ENCODE assay signal across 6 fruit fly cellular contexts in the genomic region with DNA sequence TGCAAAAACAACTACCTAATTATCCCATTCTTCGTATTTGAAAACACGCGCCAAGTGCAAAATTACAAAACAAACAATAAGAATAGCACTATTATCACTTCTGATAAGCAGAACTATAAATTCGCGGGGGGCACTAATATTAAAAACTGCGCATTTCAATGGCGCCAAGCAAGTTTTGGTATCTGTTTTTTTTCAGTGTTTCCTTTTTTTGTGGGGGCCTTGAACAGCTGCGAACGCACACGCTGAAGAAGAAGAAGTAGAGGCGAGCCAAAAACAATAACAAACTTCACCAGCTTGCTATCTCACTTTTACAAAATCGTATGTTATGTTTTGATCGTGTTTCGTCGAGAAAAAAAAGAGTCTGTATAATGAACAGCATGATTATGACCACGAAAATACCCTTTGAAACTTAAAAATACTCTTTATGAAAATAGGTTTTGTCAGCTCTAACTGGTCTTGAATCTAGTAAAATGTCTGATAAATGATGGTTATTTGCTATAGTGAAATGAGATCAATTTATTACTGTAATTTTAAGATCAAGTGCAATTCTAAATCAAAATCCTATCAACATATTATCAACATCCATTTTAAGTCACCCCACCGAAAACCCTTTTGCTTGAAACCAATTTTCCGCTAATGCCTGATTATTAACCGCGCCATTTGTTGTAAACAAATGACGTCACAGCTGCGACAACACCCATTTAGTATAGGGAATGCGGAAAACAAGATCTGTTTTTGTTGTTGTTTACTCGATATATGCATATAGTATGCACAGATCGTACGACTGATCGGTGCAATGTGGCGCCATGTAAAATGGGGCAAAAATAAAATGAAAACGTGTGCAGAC.
TF ChIP-seq lines count a peak whose summit lies in the region.

No protein-coding gene starts in this region.

- TF ChIP-seq CTCF in whole organism, embryonic (GFP tag; optimal IDR thresholded peaks at IDR 0.05; lab: Kevin White, UChicago): peak; percentile 32

TF ChIP-seq in whole organism, 6 proteins besides CTCF, POLR2A, EP300 and RAD21:
- peak; percentile 3 for TF ChIP-seq pan (optimal IDR thresholded peaks at IDR 0.05; lab: Kevin White, UChicago)
- no peak for TF ChIP-seq Dll (optimal IDR thresholded peaks at IDR 0.05; lab: Kevin White, UChicago)

TF ChIP-seq in whole organism, adult, 20 proteins besides CTCF, POLR2A, EP300 and RAD21 (continues in another document):
- TF ChIP-seq toe (GFP tag; optimal IDR thresholded peaks at IDR 0.05; lab: Kevin White, UChicago) (no peak), Clk (GFP tag; optimal IDR thresholded peaks at IDR 0.05; lab: Kevin White, UChicago) (peak; percentile 6), tj (GFP tag; optimal IDR thresholded peaks at IDR 0.05; lab: Kevin White, UChicago) (peak; percentile 10), CG1620 (GFP tag; optimal IDR thresholded peaks at IDR 0.05; lab: Kevin White, UChicago) (no peak), CG14711 (tag; optimal IDR thresholded peaks at IDR 0.05; lab: Kevin White, UChicago) (no peak), CG7101 (tag; optimal IDR thresholded peaks at IDR 0.05; lab: Kevin White, UChicago) (peak; percentile 43), CG11617 (GFP tag; optimal IDR thresholded peaks at IDR 0.05; lab: Kevin White, UChicago) (peak; percentile 38), CG12768 (GFP tag; optimal IDR thresholded peaks at IDR 0.05; lab: Kevin White, UChicago) (peak; percentile 54), CG5204 (GFP tag; optimal IDR thresholded peaks at IDR 0.05; lab: Kevin White, UChicago) (no peak), ovo (GFP tag; optimal IDR thresholded peaks at IDR 0.05; lab: Kevin White, UChicago) (no peak), Crg-1 (GFP tag; optimal IDR thresholded peaks at IDR 0.05; lab: Kevin White, UChicago) (peak; percentile 22), kay (GFP tag; lab: Kevin White, UChicago; ENCODE audit: borderline replicate concordance) (peak; percentile 98), Hr96 (GFP tag; optimal IDR thresholded peaks at IDR 0.05; lab: Kevin White, UChicago) (peak; percentile 7), cic (GFP tag; optimal IDR thresholded peaks at IDR 0.05; lab: Kevin White, UChicago) (peak; percentile 28), pad (GFP tag; optimal IDR thresholded peaks at IDR 0.05; lab: Kevin White, UChicago) (peak; percentile 0)

TF ChIP-seq in whole organism, embryonic, 481 proteins besides CTCF, POLR2A, EP300 and RAD21 (continues in another document):
- TF ChIP-seq MESR4 (GFP tag; optimal IDR thresholded peaks at IDR 0.05; lab: Kevin White, UChicago): peak; percentile 6
- no peak for TF ChIP-seq yki (optimal IDR thresholded peaks at IDR 0.05; lab: Kevin White, UChicago)
- TF ChIP-seq CG7357 (GFP tag; IDR thresholded peaks at IDR 0.05; lab: Robert Waterston, UW): peak; percentile 40; the same call in 1 of the 3 replicates
- TF ChIP-seq nmo (GFP tag; optimal IDR thresholded peaks at IDR 0.05; lab: Kevin White, UChicago): peak; percentile 9
- TF ChIP-seq Rfx (GFP tag; IDR thresholded peaks at IDR 0.05; lab: Robert Waterston, UW): peak; percentile 80
- TF ChIP-seq zf30C (GFP tag; optimal IDR thresholded peaks at IDR 0.05; lab: Kevin White, UChicago): peak; percentile 94
- TF ChIP-seq crp (GFP tag; optimal IDR thresholded peaks at IDR 0.05; lab: Kevin White, UChicago): peak; percentile 43 to 79
- peak; percentile 35 for TF ChIP-seq CG12236 (GFP tag; optimal IDR thresholded peaks at IDR 0.05; lab: Kevin White, UChicago)
- peak; percentile 49 for TF ChIP-seq CG5953 (GFP tag; IDR thresholded peaks at IDR 0.05; lab: Robert Waterston, UW)
- TF ChIP-seq mld (GFP tag; IDR thresholded peaks at IDR 0.05; lab: Robert Waterston, UW; ENCODE audit: partially characterized antibody): no peak
- TF ChIP-seq Max (GFP tag; optimal IDR thresholded peaks at IDR 0.05; lab: Kevin White, UChicago): peak; percentile 18
- no peak for TF ChIP-seq Sin3A (optimal IDR thresholded peaks at IDR 0.05; lab: Kevin White, UChicago)
- TF ChIP-seq gce (GFP tag; IDR thresholded peaks at IDR 0.05; lab: Robert Waterston, UW): peak; percentile 76; the same call in 2 of the 3 replicates
- peak; percentile 26 for TF ChIP-seq CG16863 (GFP tag; optimal IDR thresholded peaks at IDR 0.05; lab: Kevin White, UChicago)
- peak; percentile 79 for TF ChIP-seq Nf-YA (GFP tag; IDR thresholded peaks at IDR 0.05; lab: Robert Waterston, UW)

TF ChIP-seq in whole organism, prepupa, 60 proteins besides CTCF, POLR2A, EP300 and RAD21 (continues in another document):
- TF ChIP-seq CG9139 (GFP tag; optimal IDR thresholded peaks at IDR 0.05; lab: Kevin White, UChicago): no peak
- TF ChIP-seq lz (GFP tag; optimal IDR thresholded peaks at IDR 0.05; lab: Kevin White, UChicago): peak; percentile 51
- peak; percentile 61 for TF ChIP-seq Hr39 (GFP tag; optimal IDR thresholded peaks at IDR 0.05; lab: Kevin White, UChicago)
- no peak for TF ChIP-seq CG6276 (GFP tag; optimal IDR thresholded peaks at IDR 0.05; lab: Kevin White, UChicago)
- TF ChIP-seq CG11902 (GFP tag; optimal IDR thresholded peaks at IDR 0.05; lab: Kevin White, UChicago): no peak
- TF ChIP-seq CG8119 (GFP tag; IDR thresholded peaks at IDR 0.05; lab: Robert Waterston, UW): peak; percentile 36; the same call in 1 of the 3 replicates
- TF ChIP-seq dsx (GFP tag; optimal IDR thresholded peaks at IDR 0.05; lab: Kevin White, UChicago; ENCODE audit: poor library complexity, severe bottlenecking): no peak
- TF ChIP-seq CG15336 (GFP tag; IDR thresholded peaks at IDR 0.05; lab: Robert Waterston, UW): peak; percentile 56; the same call in 1 of the 2 replicates
- TF ChIP-seq CG32006 (GFP tag; optimal IDR thresholded peaks at IDR 0.05; lab: Kevin White, UChicago): peak; percentile 56
- peak; percentile 82 for TF ChIP-seq CG6163 (GFP tag; IDR thresholded peaks at IDR 0.05; lab: Robert Waterston, UW)
- TF ChIP-seq Eip78C (GFP tag; lab: Kevin White, UChicago): peak; percentile 67
- TF ChIP-seq Sox14 (GFP tag; optimal IDR thresholded peaks at IDR 0.05; lab: Kevin White, UChicago): peak; percentile 53
- TF ChIP-seq svp (GFP tag; lab: Kevin White, UChicago): peak; percentile 22
- TF ChIP-seq esn (GFP tag; optimal IDR thresholded peaks at IDR 0.05; lab: Kevin White, UChicago): peak; percentile 59
- TF ChIP-seq CG6808 (GFP tag; optimal IDR thresholded peaks at IDR 0.05; lab: Kevin White, UChicago): no peak
- peak; percentile 26 for TF ChIP-seq fkh (GFP tag; optimal IDR thresholded peaks at IDR 0.05; lab: Kevin White, UChicago)
- TF ChIP-seq CG3919 (GFP tag; optimal IDR thresholded peaks at IDR 0.05; lab: Kevin White, UChicago): peak; percentile 58

TF ChIP-seq in whole organism, pupa, 21 proteins besides CTCF, POLR2A, EP300 and RAD21 (continues in another document):
- peak; percentile 5 for TF ChIP-seq CG34367 (tag; optimal IDR thresholded peaks at IDR 0.05; lab: Kevin White, UChicago)
- TF ChIP-seq gl (tag; optimal IDR thresholded peaks at IDR 0.05; lab: Kevin White, UChicago): no peak
- TF ChIP-seq CG14655 (GFP tag; optimal IDR thresholded peaks at IDR 0.05; lab: Kevin White, UChicago): no peak
- 0 out of 3 replicates have a peak, but pooled peaks have one; percentile 7 for TF ChIP-seq fd96Ca (GFP tag; IDR thresholded peaks at IDR 0.05; lab: Robert Waterston, UW)
- TF ChIP-seq CG13204 (GFP tag; optimal IDR thresholded peaks at IDR 0.05; lab: Kevin White, UChicago): no peak
- TF ChIP-seq EcR (GFP tag; optimal IDR thresholded peaks at IDR 0.05; lab: Kevin White, UChicago): peak; percentile 9
- peak; percentile 19 for TF ChIP-seq CG9948 (tag; optimal IDR thresholded peaks at IDR 0.05; lab: Kevin White, UChicago)
- TF ChIP-seq CG4496 (GFP tag; IDR thresholded peaks at IDR 0.05; lab: Robert Waterston, UW): peak; percentile 74
- peak; percentile 38; the same call in 1 of the 2 replicates for TF ChIP-seq Ets98B (GFP tag; IDR thresholded peaks at IDR 0.05; lab: Robert Waterston, UW)
- TF ChIP-seq CG10348 (GFP tag; IDR thresholded peaks at IDR 0.05; lab: Robert Waterston, UW): 0 out of 2 replicates have a peak, but pooled peaks have one; percentile 38
- TF ChIP-seq CG8301 (tag; optimal IDR thresholded peaks at IDR 0.05; lab: Kevin White, UChicago): no peak
- TF ChIP-seq CG12605 (GFP tag; IDR thresholded peaks at IDR 0.05; lab: Robert Waterston, UW): peak; percentile 65; the same call in 1 of the 2 replicates
- TF ChIP-seq rn (GFP tag; IDR thresholded peaks at IDR 0.05; lab: Robert Waterston, UW): no peak
- no peak for TF ChIP-seq Pif1A (GFP tag; optimal IDR thresholded peaks at IDR 0.05; lab: Kevin White, UChicago)
- TF ChIP-seq CG8159 (tag; optimal IDR thresholded peaks at IDR 0.05; lab: Kevin White, UChicago): no peak
- peak; percentile 37; the same call in 1 of the 2 replicates for TF ChIP-seq CG32121 (GFP tag; IDR thresholded peaks at IDR 0.05; lab: Robert Waterston, UW)
- peak; percentile 41 for TF ChIP-seq CG15710 (tag; optimal IDR thresholded peaks at IDR 0.05; lab: Kevin White, UChicago)

TF ChIP-seq in whole organism, wandering third instar larva, 38 proteins besides CTCF, POLR2A, EP300 and RAD21 (continues in another document):
- peak; percentile 14 for TF ChIP-seq Sp1 (GFP tag; optimal IDR thresholded peaks at IDR 0.05; lab: Kevin White, UChicago)
- TF ChIP-seq Hr83 (GFP tag; optimal IDR thresholded peaks at IDR 0.05; lab: Kevin White, UChicago; ENCODE audit: poor library complexity, severe bottlenecking): peak; percentile 63
- no peak for TF ChIP-seq Myc (optimal IDR thresholded peaks at IDR 0.05; lab: Kevin White, UChicago)
- no peak for TF ChIP-seq brk (GFP tag; optimal IDR thresholded peaks at IDR 0.05; lab: Kevin White, UChicago)
- TF ChIP-seq CG9705 (GFP tag; optimal IDR thresholded peaks at IDR 0.05; lab: Kevin White, UChicago): no peak
- no peak for TF ChIP-seq Dfd (GFP tag; optimal IDR thresholded peaks at IDR 0.05; lab: Kevin White, UChicago)
- no peak for TF ChIP-seq N (GFP tag; optimal IDR thresholded peaks at IDR 0.05; lab: Kevin White, UChicago)
- no peak for TF ChIP-seq GATAd (GFP tag; optimal IDR thresholded peaks at IDR 0.05; lab: Kevin White, UChicago)
- TF ChIP-seq psq (GFP tag; optimal IDR thresholded peaks at IDR 0.05; lab: Kevin White, UChicago): peak; percentile 79
- no peak for TF ChIP-seq tai (GFP tag; optimal IDR thresholded peaks at IDR 0.05; lab: Kevin White, UChicago)
- TF ChIP-seq foxo (GFP tag; optimal IDR thresholded peaks at IDR 0.05; lab: Kevin White, UChicago): peak in 1 of 2 experiments; percentile 66
- TF ChIP-seq h (GFP tag; optimal IDR thresholded peaks at IDR 0.05; lab: Kevin White, UChicago): peak; percentile 57
- no peak for TF ChIP-seq sage (GFP tag; optimal IDR thresholded peaks at IDR 0.05; lab: Kevin White, UChicago)
- TF ChIP-seq woc (GFP tag; optimal IDR thresholded peaks at IDR 0.05; lab: Kevin White, UChicago): peak; percentile 57
- TF ChIP-seq OdsH (GFP tag; optimal IDR thresholded peaks at IDR 0.05; lab: Kevin White, UChicago): peak; percentile 59
- TF ChIP-seq pan (optimal IDR thresholded peaks at IDR 0.05; lab: Kevin White, UChicago): no peak
- TF ChIP-seq fru (GFP tag; optimal IDR thresholded peaks at IDR 0.05; lab: Kevin White, UChicago): peak; percentile 45
- peak; percentile 32 for TF ChIP-seq ey (GFP tag; optimal IDR thresholded peaks at IDR 0.05; lab: Kevin White, UChicago)
- peak; percentile 70 for TF ChIP-seq br (GFP tag; optimal IDR thresholded peaks at IDR 0.05; lab: Kevin White, UChicago)
